Fruit fly (Drosophila melanogaster) whole organism, embryonic: ENCODE data around the gene CG18262.

Experiments
- ATbp ChIP-seq: fragments of 200-800 bp; sonication (Bioruptor generic); optimal IDR thresholded peaks from 2 replicates; lab custom pipeline; 2017; ENCODE audit warnings: missing biosample characterization, mild to moderate bottlenecking, missing genetic modification characterization, missing genetic modification reagents
- B-H2 ChIP-seq: fragments of 200-800 bp; sonication (Bioruptor generic); optimal IDR thresholded peaks from 2 replicates; lab custom pipeline; 2018; ENCODE audit warnings: missing biosample characterization, mild to moderate bottlenecking, missing genetic modification characterization
- Blimp-1 ChIP-seq: fragments of 200-800 bp; sonication (Bioruptor generic); optimal IDR thresholded peaks from 3 replicates; lab custom pipeline; 2018; ENCODE audit warnings: missing biosample characterization, missing genetic modification characterization, mild to moderate bottlenecking, moderate library complexity, missing genetic modification reagents
- Bteb2 ChIP-seq: fragments of 200-800 bp; sonication (Bioruptor generic); optimal IDR thresholded peaks from 2 replicates; lab custom pipeline; 2016; ENCODE audit warnings: missing biosample characterization, missing genetic modification characterization
- CG11695 ChIP-seq: fragments of 200-800 bp; sonication (Bioruptor generic); IDR thresholded peaks from 3 replicates; pipeline ENCODE4 v1.3.6; 2022; ENCODE audit warnings: missing biosample characterization, missing genetic modification characterization
- CG14710 ChIP-seq: fragments of 200-800 bp; sonication (Bioruptor generic); optimal IDR thresholded peaks from 3 replicates; lab custom pipeline; 2019; ENCODE audit warnings: missing biosample characterization, mild to moderate bottlenecking, missing genetic modification characterization, moderate library complexity
- CG14860 ChIP-seq: fragments of 200-800 bp; sonication (Bioruptor generic); IDR thresholded peaks from 3 replicates; pipeline ENCODE4 v1.3.6; 2022; ENCODE audit warnings: missing biosample characterization, missing genetic modification characterization; ENCODE audit not compliant: partially characterized antibody
- CG15269 ChIP-seq: fragments of 200-800 bp; sonication (Bioruptor generic); optimal IDR thresholded peaks from 2 replicates; lab custom pipeline; 2018; ENCODE audit warnings: missing biosample characterization, mild to moderate bottlenecking, missing genetic modification characterization, moderate library complexity
- CG15601 ChIP-seq: fragments of 200-800 bp; sonication (Bioruptor generic); optimal IDR thresholded peaks from 3 replicates; lab custom pipeline; 2019; ENCODE audit warnings: missing biosample characterization, mild to moderate bottlenecking, missing genetic modification characterization, moderate library complexity
- CG17829 ChIP-seq: fragments of 200-800 bp; optimal IDR thresholded peaks from 2 replicates; lab custom pipeline; 2019; ENCODE audit warnings: missing biosample characterization, mild to moderate bottlenecking, missing genetic modification characterization, moderate library complexity
- CG18011 ChIP-seq: fragments of 200-800 bp; sonication (Bioruptor generic); optimal IDR thresholded peaks from 2 replicates; lab custom pipeline; 2017; ENCODE audit warnings: missing biosample characterization, missing genetic modification characterization, mild to moderate bottlenecking, moderate library complexity, missing genotype
- CG2199 ChIP-seq: fragments of 200-800 bp; sonication (Bioruptor generic); IDR thresholded peaks from 3 replicates; pipeline ENCODE4 v1.3.6; 2022; ENCODE audit warnings: missing biosample characterization, missing genetic modification characterization
- CG4328 ChIP-seq: fragments of 200-800 bp; sonication (Bioruptor generic); optimal IDR thresholded peaks from 3 replicates; lab custom pipeline; 2017; ENCODE audit warnings: missing biosample characterization, missing genetic modification reagents, missing genetic modification characterization
- CG7357 ChIP-seq: fragments of 200-800 bp; sonication (Bioruptor generic); IDR thresholded peaks from 3 replicates; pipeline ENCODE4 v1.3.6; 2022; ENCODE audit warnings: missing biosample characterization, missing genetic modification characterization
- CG8478 ChIP-seq: fragments of >200 bp; optimal IDR thresholded peaks from 2 replicates; lab custom pipeline; 2018
- CrebB ChIP-seq: fragments of 200-800 bp; sonication (Bioruptor generic); optimal IDR thresholded peaks from 3 replicates; lab custom pipeline; 2018; ENCODE audit warnings: missing biosample characterization, mild to moderate bottlenecking, missing genetic modification characterization
- D19A ChIP-seq: fragments of 200-800 bp; optimal IDR thresholded peaks from 3 replicates; lab custom pipeline; 2019; ENCODE audit warnings: missing biosample characterization, mild to moderate bottlenecking, missing genetic modification characterization, moderate library complexity
- Dip2 ChIP-seq: fragments of 200-800 bp; sonication (Bioruptor generic); IDR thresholded peaks from 2 replicates; pipeline ENCODE4 v1.3.6; 2022; ENCODE audit warnings: missing biosample characterization, missing genetic modification characterization
- Dp ChIP-seq: fragments of 200-800 bp; sonication (Bioruptor generic); optimal IDR thresholded peaks from 2 replicates; lab custom pipeline; 2018; ENCODE audit warnings: missing biosample characterization, mild to moderate bottlenecking, missing genetic modification characterization, moderate library complexity
- Eip74EF ChIP-seq, 2 experiments: fragments of 200-800 bp in 1 of 2; fragments of >200 bp in 1 of 2; sonication (Bioruptor generic) in 1 of 2; optimal IDR thresholded peaks; 2 replicates each; lab custom pipeline; 2017 to 2019; ENCODE audit warnings: missing biosample characterization in 2 of 2, missing genetic modification characterization in 2 of 2, mild to moderate bottlenecking in 1 of 2, moderate library complexity in 1 of 2
- Fer1 ChIP-seq: fragments of 200-800 bp; sonication (Bioruptor generic); optimal IDR thresholded peaks from 2 replicates; lab custom pipeline; 2017; ENCODE audit warnings: missing biosample characterization, mild to moderate bottlenecking, missing genetic modification characterization
- Fer3 ChIP-seq: fragments of 200-800 bp; sonication (Bioruptor generic); optimal IDR thresholded peaks from 2 replicates; lab custom pipeline; 2018; ENCODE audit warnings: missing biosample characterization, mild to moderate bottlenecking, missing genetic modification characterization, moderate library complexity
- H15 ChIP-seq: fragments of 200-800 bp; sonication (Bioruptor generic); IDR thresholded peaks from 3 replicates; pipeline ENCODE4 v1.3.6; 2022; ENCODE audit warnings: missing biosample characterization, missing genetic modification characterization
- Hmr ChIP-seq: fragments of 200-800 bp; sonication (Bioruptor generic); optimal IDR thresholded peaks from 3 replicates; lab custom pipeline; 2017; ENCODE audit warnings: mild to moderate bottlenecking, missing biosample characterization, missing genetic modification reagents, missing genetic modification characterization
- Hr39 ChIP-seq: fragments of >200 bp; optimal IDR thresholded peaks from 2 replicates; lab custom pipeline; 2017
- Hr51 ChIP-seq, 2 experiments: fragments of 200-800 bp; sonication (Bioruptor generic); optimal IDR thresholded peaks; 2 replicates in 1 of 2; 3 replicates in 1 of 2; lab custom pipeline; 2016 to 2018; ENCODE audit warnings: missing biosample characterization in 2 of 2, missing genetic modification characterization in 2 of 2, mild to moderate bottlenecking in 1 of 2, moderate library complexity in 1 of 2
- Lpt ChIP-seq: fragments of >200 bp; optimal IDR thresholded peaks from 2 replicates; lab custom pipeline; 2018; ENCODE audit warnings: missing biosample characterization, missing genetic modification characterization
- Max ChIP-seq: fragments of 200-800 bp; sonication (Bioruptor generic); optimal IDR thresholded peaks from 2 replicates; lab custom pipeline; 2016; ENCODE audit warnings: missing biosample characterization, mild to moderate bottlenecking, missing genetic modification characterization
- Neu2 ChIP-seq: fragments of 200-800 bp; sonication (Bioruptor generic); optimal IDR thresholded peaks from 3 replicates; lab custom pipeline; 2016; ENCODE audit warnings: missing biosample characterization, missing genetic modification characterization, borderline replicate concordance
- PHDP ChIP-seq: fragments of 200-800 bp; sonication (Bioruptor generic); optimal IDR thresholded peaks from 3 replicates; lab custom pipeline; 2018; ENCODE audit warnings: missing biosample characterization, mild to moderate bottlenecking, missing genetic modification characterization, moderate library complexity
- cato ChIP-seq: fragments of 200-800 bp; sonication (Bioruptor generic); optimal IDR thresholded peaks from 2 replicates; lab custom pipeline; 2016; ENCODE audit warnings: missing biosample characterization, missing genetic modification characterization, borderline replicate concordance
- cg ChIP-seq: fragments of 200-800 bp; sonication (Bioruptor generic); optimal IDR thresholded peaks from 3 replicates; lab custom pipeline; 2019; ENCODE audit warnings: missing biosample characterization, mild to moderate bottlenecking, missing genetic modification characterization, moderate library complexity
- chn ChIP-seq: fragments of 200-800 bp; sonication (Bioruptor generic); optimal IDR thresholded peaks from 2 replicates; lab custom pipeline; 2016; ENCODE audit warnings: missing biosample characterization, missing genetic modification characterization
- cwo ChIP-seq: fragments of 200-800 bp; sonication (Bioruptor generic); optimal IDR thresholded peaks from 3 replicates; lab custom pipeline; 2017; ENCODE audit warnings: missing biosample characterization, missing genetic modification characterization, mild to moderate bottlenecking, moderate library complexity, missing genetic modification reagents
- eve ChIP-seq, 2 experiments: fragments of >200 bp; optimal IDR thresholded peaks; 2 replicates each; lab custom pipeline; 2017; ENCODE audit warnings: missing biosample characterization in 2 of 2, missing genetic modification characterization in 2 of 2
- fd102C ChIP-seq: fragments of 200-800 bp; sonication (Bioruptor generic); optimal IDR thresholded peaks from 2 replicates; lab custom pipeline; 2018; ENCODE audit warnings: missing biosample characterization, mild to moderate bottlenecking, missing genetic modification characterization, moderate library complexity
- fd3F ChIP-seq: fragments of 200-800 bp; sonication (Bioruptor generic); optimal IDR thresholded peaks from 2 replicates; lab custom pipeline; 2018; ENCODE audit warnings: missing biosample characterization, mild to moderate bottlenecking, missing genetic modification characterization, moderate library complexity
- ind ChIP-seq: fragments of 200-800 bp; sonication (Bioruptor generic); optimal IDR thresholded peaks from 3 replicates; lab custom pipeline; 2016; ENCODE audit warnings: missing biosample characterization, missing genetic modification characterization
- jigr1 ChIP-seq: fragments of 200-800 bp; sonication (Bioruptor generic); IDR thresholded peaks from 3 replicates; pipeline ENCODE4 v1.3.6; 2022; ENCODE audit warnings: missing biosample characterization, missing genetic modification characterization
- lilli ChIP-seq: fragments of 200-800 bp; sonication (Bioruptor generic); optimal IDR thresholded peaks from 3 replicates; lab custom pipeline; 2016; ENCODE audit warnings: missing biosample characterization, missing genetic modification characterization
- odd ChIP-seq: fragments of 200-800 bp; sonication (Bioruptor generic); optimal IDR thresholded peaks from 2 replicates; lab custom pipeline; 2017; ENCODE audit warnings: missing biosample characterization, mild to moderate bottlenecking, missing genetic modification characterization
- phol ChIP-seq: fragments of 200-800 bp; sonication (Bioruptor generic); optimal IDR thresholded peaks from 3 replicates; lab custom pipeline; 2018; ENCODE audit warnings: missing biosample characterization, mild to moderate bottlenecking, missing genetic modification characterization, moderate library complexity
- sens ChIP-seq: fragments of 200-800 bp; sonication (Bioruptor generic); peaks from one replicate; lab custom pipeline; 2016; ENCODE audit warnings: missing biosample characterization, missing genetic modification characterization
- sna ChIP-seq: fragments of 200-800 bp; sonication (Bioruptor generic); IDR thresholded peaks from 2 replicates; pipeline ENCODE4 v1.3.6; 2022; ENCODE audit warnings: missing biosample characterization, missing genetic modification characterization; ENCODE audit not compliant: partially characterized antibody
- unpg ChIP-seq: fragments of 200-800 bp; sonication (Bioruptor generic); optimal IDR thresholded peaks from 3 replicates; lab custom pipeline; 2018; ENCODE audit warnings: missing biosample characterization, mild to moderate bottlenecking, missing genetic modification characterization, moderate library complexity
- wor ChIP-seq: fragments of 200-800 bp; sonication (Bioruptor generic); IDR thresholded peaks from 2 replicates; pipeline ENCODE4 v1.3.6; 2022; ENCODE audit warnings: missing biosample characterization, missing genetic modification characterization
- z ChIP-seq: fragments of 200-800 bp; sonication (Bioruptor generic); IDR thresholded peaks from 3 replicates; pipeline ENCODE4 v1.3.6; 2022; ENCODE audit warnings: missing biosample characterization, missing genetic modification characterization
- zf30C ChIP-seq: fragments of 200-800 bp; sonication (Bioruptor generic); optimal IDR thresholded peaks from 3 replicates; lab custom pipeline; 2018; ENCODE audit warnings: missing biosample characterization, mild to moderate bottlenecking, missing genetic modification characterization

Gene CG18262

DNA sequence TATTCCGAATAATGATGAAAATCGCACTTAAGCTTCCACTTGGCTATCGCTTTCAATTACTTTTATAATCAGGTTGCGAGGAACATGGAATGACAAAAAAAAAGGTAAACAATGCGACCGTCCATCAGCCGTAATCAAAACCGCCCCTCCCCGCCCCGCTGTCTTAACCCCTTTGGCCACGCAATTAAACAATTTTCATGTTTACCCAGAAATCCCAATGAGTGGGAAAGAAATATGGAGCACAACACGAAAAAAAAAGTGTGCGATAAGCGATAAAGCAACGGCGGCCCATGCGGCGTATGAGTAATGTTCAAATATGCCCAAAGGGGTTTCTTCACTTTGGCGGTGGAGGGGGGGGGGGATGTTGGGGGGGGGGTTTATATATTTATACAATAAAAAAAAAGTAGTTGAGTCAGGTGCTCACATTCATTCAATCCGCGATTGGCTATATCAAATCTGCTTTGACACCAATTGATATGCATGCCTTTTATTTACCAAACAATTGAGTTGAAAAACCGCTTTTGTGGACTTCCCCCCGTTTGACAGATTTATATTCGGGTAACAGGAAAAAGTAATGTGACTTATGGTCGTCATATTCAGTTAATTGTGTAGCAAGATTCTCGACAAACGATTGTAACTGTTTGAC lies 46.3 kb downstream of the CG18262 start (continued):
- TF ChIP-seq ATbp (GFP tag; lab: Kevin White, UChicago): peak; percentile 11
- TF ChIP-seq cwo (GFP tag; lab: Kevin White, UChicago): peak; percentile 74
- peak; percentile 13 for TF ChIP-seq CG15601 (tag; lab: Kevin White, UChicago)
- TF ChIP-seq z: no peak
- TF ChIP-seq PHDP (tag; lab: Kevin White, UChicago): peak; percentile 4
- TF ChIP-seq Bteb2: no peak
- no peak for TF ChIP-seq Neu2 (GFP tag; lab: Kevin White, UChicago)
- TF ChIP-seq Blimp-1: peak; percentile 14

DNA sequence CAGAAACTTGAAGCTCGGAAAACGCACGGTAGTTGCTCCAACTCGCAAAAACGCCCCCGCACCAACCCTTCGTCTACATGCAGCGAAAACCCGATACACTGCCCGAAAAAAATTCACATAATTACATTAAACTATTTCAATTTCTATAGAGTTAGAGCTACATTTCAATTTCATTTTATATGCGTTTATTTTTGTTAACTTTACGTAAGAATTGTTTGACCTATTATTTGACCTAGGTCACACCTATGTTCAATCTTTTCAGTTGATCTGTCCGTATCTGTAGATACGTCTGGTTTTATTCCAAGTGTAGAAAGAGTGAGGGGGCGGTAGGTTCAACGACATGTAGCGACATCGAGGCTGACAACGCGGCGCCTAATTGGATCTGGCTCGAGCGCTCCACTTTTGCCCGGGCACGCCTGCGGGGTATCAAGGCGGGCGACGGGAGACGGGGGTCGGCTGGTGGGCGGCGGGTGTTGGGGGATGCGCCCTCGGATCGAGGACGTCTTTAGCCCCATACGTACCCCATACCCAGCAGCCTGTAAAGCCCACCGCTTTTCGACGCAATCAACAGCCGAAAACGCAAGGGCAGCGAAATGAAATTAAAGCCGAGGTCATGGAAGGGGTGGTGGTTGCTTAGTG lies 50.1 kb downstream of the CG18262 start:
- TF ChIP-seq CG14860 (GFP tag; lab: Robert Waterston, UW) (no peak), fd3F (no peak), phol (tag; lab: Kevin White, UChicago) (peak; percentile 12), lilli (GFP tag; lab: Kevin White, UChicago) (peak; percentile 4), CrebB (tag; lab: Kevin White, UChicago) (no peak), fd102C (no peak), sna (no peak), CG4328 (GFP tag; lab: Kevin White, UChicago) (no peak), sens (GFP tag; lab: Kevin White, UChicago) (peak; percentile 35), CG18011 (no peak), CG17829 (tag; lab: Kevin White, UChicago) (no peak), Fer3 (tag; lab: Kevin White, UChicago) (peak; percentile 31), Dip2 (GFP tag; lab: Robert Waterston, UW) (no peak), cg (GFP tag; lab: Kevin White, UChicago) (no peak), Hmr (peak; percentile 34), CG14710 (tag; lab: Kevin White, UChicago) (no peak), CG11695 (GFP tag; lab: Robert Waterston, UW) (peak; percentile 65), eve (GFP tag; optimal IDR thresholded peaks at IDR 0.05; lab: Kevin White, UChicago) (no peak), unpg (GFP tag; lab: Kevin White, UChicago) (peak; percentile 27), Max (GFP tag; lab: Kevin White, UChicago) (no peak), CG15269 (tag; lab: Kevin White, UChicago) (peak; percentile 19), B-H2 (GFP tag; lab: Kevin White, UChicago) (no peak), D19A (peak; percentile 3), zf30C (GFP tag; lab: Kevin White, UChicago) (no peak), Hr39 (lab: Kevin White, UChicago) (peak; percentile 7), CG2199 (GFP tag; lab: Robert Waterston, UW) (no peak), Hr51 (GFP tag; optimal IDR thresholded peaks at IDR 0.05; lab: Kevin White, UChicago) (peak in 1 of 2 experiments; percentile 56), ind (GFP tag; lab: Kevin White, UChicago) (peak; percentile 25), jigr1 (GFP tag; lab: Robert Waterston, UW) (no peak), wor (GFP tag; lab: Robert Waterston, UW) (no peak), chn (GFP tag; lab: Kevin White, UChicago) (no peak), Lpt (GFP tag; lab: Kevin White, UChicago) (no peak), Dp (no peak), H15 (GFP tag; lab: Robert Waterston, UW) (no peak), CG7357 (GFP tag; lab: Robert Waterston, UW) (no peak), odd (GFP tag; lab: Kevin White, UChicago) (no peak), Fer1 (peak; percentile 26), cato (GFP tag; lab: Kevin White, UChicago) (no peak), CG8478 (lab: Kevin White, UChicago) (no peak), Eip74EF (GFP tag; optimal IDR thresholded peaks at IDR 0.05; lab: Kevin White, UChicago) (no peak)
